Worm (Caenorhabditis elegans) whole organism, L4 larva: ENCODE results near the gene srh-147.

Experiments used
- R02D3.7 ChIP-seq: fragments of 150-350 bp; sonication (generic microtip); optimal IDR thresholded peaks from 3 replicates; lab custom pipeline; 2014; ENCODE audit warnings: missing biosample characterization, missing genetic modification characterization
- T20F7.1 ChIP-seq: fragments of 200-800 bp; sonication (Bioruptor generic); optimal IDR thresholded peaks from 2 replicates; lab custom pipeline; 2018; ENCODE audit warnings: mild to moderate bottlenecking, missing genetic modification characterization, missing compliant biosample characterization
- ZK337.2 ChIP-seq: fragments of 200-800 bp; sonication (Bioruptor generic); IDR thresholded peaks from 2 replicates; pipeline ENCODE4 v1.3.6; 2022; ENCODE audit warnings: missing genetic modification reagents, missing genetic modification characterization, missing compliant biosample characterization
- ama-1 ChIP-seq: fragments of 150-350 bp; optimal IDR thresholded peaks from 2 replicates; lab custom pipeline; 2014; ENCODE audit warnings: inconsistent platforms, mixed read lengths
- ces-1 ChIP-seq: fragments of 150-350 bp; sonication (generic microtip); optimal IDR thresholded peaks from 4 replicates; lab custom pipeline; 2014; ENCODE audit warnings: missing biosample characterization, missing genetic modification reagents, missing genetic modification characterization
- dve-1 ChIP-seq: sonication (generic microtip); optimal IDR thresholded peaks from 2 replicates; lab custom pipeline; 2017; ENCODE audit warnings: antibody characterized with exemption, mild to moderate bottlenecking, missing genetic modification characterization, missing compliant biosample characterization; ENCODE audit not compliant: insufficient read depth
- nhr-11 ChIP-seq: fragments of 150-350 bp; optimal IDR thresholded peaks from 2 replicates; lab custom pipeline; 2014; ENCODE audit warnings: missing biosample characterization, missing genetic modification characterization
- nhr-28 ChIP-seq: fragments of 150-350 bp; optimal IDR thresholded peaks from 2 replicates; lab custom pipeline; 2014; ENCODE audit warnings: missing biosample characterization, missing genetic modification characterization
- snpc-4 ChIP-seq: fragments of 150-350 bp; optimal IDR thresholded peaks from 2 replicates; lab custom pipeline; 2014; ENCODE audit warnings: missing biosample characterization, missing genetic modification characterization
- unc-130 ChIP-seq: sonication (generic microtip); optimal IDR thresholded peaks from 2 replicates; lab custom pipeline; 2016; ENCODE audit warnings: missing genetic modification reagents, missing genetic modification characterization, missing compliant biosample characterization
- unc-39 ChIP-seq: sonication (generic microtip); optimal IDR thresholded peaks from 2 replicates; lab custom pipeline; 2017; ENCODE audit warnings: missing biosample characterization, missing genetic modification characterization
- zag-1 ChIP-seq: fragments of 150-350 bp; optimal IDR thresholded peaks from 2 replicates; lab custom pipeline; 2014; ENCODE audit warnings: missing biosample characterization, missing genetic modification characterization
- ztf-11 ChIP-seq: fragments of 150-350 bp; optimal IDR thresholded peaks from 2 replicates; lab custom pipeline; 2014; ENCODE audit warnings: missing biosample characterization, missing genetic modification characterization

DNA sequence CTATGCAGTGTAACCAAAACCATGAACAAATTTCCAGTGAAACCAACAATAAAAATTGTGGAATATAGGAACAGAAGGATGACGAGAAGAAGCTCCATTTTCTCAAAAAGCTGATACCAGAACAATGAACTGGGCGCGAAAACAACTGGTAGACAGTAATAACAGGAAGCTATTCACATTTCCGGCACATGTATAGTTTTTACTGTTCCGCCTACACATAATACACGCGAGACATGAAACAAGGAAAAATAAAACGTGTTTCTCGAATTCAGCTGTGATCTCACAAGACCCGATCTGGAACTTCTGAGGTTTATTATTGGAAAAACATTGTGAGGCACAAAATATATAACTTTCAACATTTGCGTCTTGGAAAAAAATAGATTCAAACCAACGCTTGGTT is 40.6 kb downstream of the srh-147 start, which contains the start of gene srsx-36:
- no peak for TF ChIP-seq snpc-4 (tag; lab: Kevin White, UChicago)
- TF ChIP-seq ama-1 (lab: Kevin White, UChicago): no peak
- no peak for TF ChIP-seq T20F7.1
- no peak for TF ChIP-seq dve-1 (tag; lab: Kevin White, UChicago)
- no peak for TF ChIP-seq nhr-28
- no peak for TF ChIP-seq nhr-11 (tag; lab: Kevin White, UChicago)
- no peak for TF ChIP-seq R02D3.7 (tag; lab: Kevin White, UChicago)
- TF ChIP-seq unc-130 (GFP tag; lab: Kevin White, UChicago): no peak
- TF ChIP-seq zag-1 (tag; lab: Kevin White, UChicago): no peak
- no peak for TF ChIP-seq ZK337.2 (GFP tag; lab: Robert Waterston, UW)
- no peak for TF ChIP-seq ztf-11 (tag; lab: Kevin White, UChicago)
- no peak for TF ChIP-seq unc-39 (tag; lab: Kevin White, UChicago)
- no peak for TF ChIP-seq ces-1
